ENCODE assay signal across 4 fruit fly cellular contexts in genomic region chr3R:25996197-25997005, dm6.
A peak's percentile ranks its signal among the peaks of the same experiment; 100 is the strongest.
TF ChIP-seq lines count a peak whose summit lies in the region.

Gene CG43116 (minus strand): TSS chr3R:25996996.

- peak; percentile 36 for TF ChIP-seq CTCF in whole organism, embryonic (GFP tag; optimal IDR thresholded peaks at IDR 0.05; lab: Kevin White, UChicago)

TF ChIP-seq in whole organism, embryonic, 481 proteins besides CTCF, POLR2A, EP300 and RAD21 (continues in another document):
- TF ChIP-seq tin (GFP tag; optimal IDR thresholded peaks at IDR 0.05; lab: Kevin White, UChicago): peak; percentile 92
- TF ChIP-seq CG43689 (GFP tag; IDR thresholded peaks at IDR 0.05; lab: Robert Waterston, UW): peak; percentile 37; the same call in 1 of the 2 replicates
- peak; percentile 94 for TF ChIP-seq Chrac-16 (GFP tag; optimal IDR thresholded peaks at IDR 0.05; lab: Kevin White, UChicago)
- peak; percentile 91 for TF ChIP-seq Hr3 (GFP tag; optimal IDR thresholded peaks at IDR 0.05; lab: Kevin White, UChicago)
- TF ChIP-seq CG6689 (GFP tag; IDR thresholded peaks at IDR 0.05; lab: Robert Waterston, UW): peak; percentile 93
- TF ChIP-seq amos (GFP tag; IDR thresholded peaks at IDR 0.05; lab: Robert Waterston, UW; ENCODE audit: partially characterized antibody): no peak
- peak; percentile 60 for TF ChIP-seq CG2116 (GFP tag; optimal IDR thresholded peaks at IDR 0.05; lab: Kevin White, UChicago)
- TF ChIP-seq CG6654 (GFP tag; optimal IDR thresholded peaks at IDR 0.05; lab: Kevin White, UChicago): peak; percentile 66
- peak; percentile 73 for TF ChIP-seq Atf3 (GFP tag; optimal IDR thresholded peaks at IDR 0.05; lab: Kevin White, UChicago)
- TF ChIP-seq org-1 (GFP tag; optimal IDR thresholded peaks at IDR 0.05; lab: Kevin White, UChicago): peak; percentile 56
- peak; percentile 55; the same call in 1 of the 2 replicates for TF ChIP-seq sob (GFP tag; IDR thresholded peaks at IDR 0.05; lab: Robert Waterston, UW)
- peak; percentile 76 for TF ChIP-seq CG6813 (GFP tag; optimal IDR thresholded peaks at IDR 0.05; lab: Kevin White, UChicago)
- peak; percentile 63; the same call in 1 of the 2 replicates for TF ChIP-seq klu (GFP tag; IDR thresholded peaks at IDR 0.05; lab: Robert Waterston, UW)
- TF ChIP-seq otp (GFP tag; IDR thresholded peaks at IDR 0.05; lab: Robert Waterston, UW): peak; percentile 83
- peak; percentile 86 for TF ChIP-seq twi (tag; optimal IDR thresholded peaks at IDR 0.05; lab: Kevin White, UChicago)
- peak; percentile 47; the same call in 1 of the 2 replicates for TF ChIP-seq CG3847 (GFP tag; IDR thresholded peaks at IDR 0.05; lab: Robert Waterston, UW)
- peak; percentile 94 for TF ChIP-seq CG8388 (GFP tag; optimal IDR thresholded peaks at IDR 0.05; lab: Kevin White, UChicago)
- TF ChIP-seq MESR4 (GFP tag; optimal IDR thresholded peaks at IDR 0.05; lab: Kevin White, UChicago): peak; percentile 27
- TF ChIP-seq CG18476 (GFP tag; optimal IDR thresholded peaks at IDR 0.05; lab: Kevin White, UChicago): peak; percentile 76
- TF ChIP-seq sd (tag; optimal IDR thresholded peaks at IDR 0.05; lab: Kevin White, UChicago): no peak
- TF ChIP-seq CG8089 (GFP tag; optimal IDR thresholded peaks at IDR 0.05; lab: Kevin White, UChicago): peak; percentile 77

TF ChIP-seq in whole organism, prepupa, 60 proteins besides CTCF, POLR2A, EP300 and RAD21 (continues in another document):
- TF ChIP-seq CG4318 (GFP tag; optimal IDR thresholded peaks at IDR 0.05; lab: Kevin White, UChicago): peak; percentile 78
- peak; percentile 97 for TF ChIP-seq svp (GFP tag; lab: Kevin White, UChicago)
- TF ChIP-seq lz (GFP tag; optimal IDR thresholded peaks at IDR 0.05; lab: Kevin White, UChicago): peak; percentile 94
- TF ChIP-seq CG6808 (GFP tag; optimal IDR thresholded peaks at IDR 0.05; lab: Kevin White, UChicago): peak; percentile 95
- peak; percentile 90 for TF ChIP-seq CG31627 (GFP tag; optimal IDR thresholded peaks at IDR 0.05; lab: Kevin White, UChicago)
- TF ChIP-seq CG32006 (GFP tag; optimal IDR thresholded peaks at IDR 0.05; lab: Kevin White, UChicago): no peak
- TF ChIP-seq pdm3 (GFP tag; optimal IDR thresholded peaks at IDR 0.05; lab: Kevin White, UChicago): peak; percentile 93
- peak; percentile 86 for TF ChIP-seq CG7368 (GFP tag; optimal IDR thresholded peaks at IDR 0.05; lab: Kevin White, UChicago)
- TF ChIP-seq cyc (GFP tag; optimal IDR thresholded peaks at IDR 0.05; lab: Kevin White, UChicago): peak; percentile 92
- peak; percentile 66 for TF ChIP-seq CG11294 (GFP tag; IDR thresholded peaks at IDR 0.05; lab: Robert Waterston, UW)
- no peak for TF ChIP-seq fkh (GFP tag; optimal IDR thresholded peaks at IDR 0.05; lab: Kevin White, UChicago)
- peak; percentile 80 for TF ChIP-seq Lpt (GFP tag; optimal IDR thresholded peaks at IDR 0.05; lab: Kevin White, UChicago)
- TF ChIP-seq Ets96B (tag; optimal IDR thresholded peaks at IDR 0.05; lab: Kevin White, UChicago): peak; percentile 97
- no peak; the same call in 2 of the 3 replicates for TF ChIP-seq eg (GFP tag; IDR thresholded peaks at IDR 0.05; lab: Robert Waterston, UW)
- peak; percentile 90 for TF ChIP-seq CG8119 (GFP tag; IDR thresholded peaks at IDR 0.05; lab: Robert Waterston, UW)
- peak; percentile 94 for TF ChIP-seq spab (GFP tag; optimal IDR thresholded peaks at IDR 0.05; lab: Kevin White, UChicago)
- peak; percentile 96 for TF ChIP-seq CG10669 (GFP tag; optimal IDR thresholded peaks at IDR 0.05; lab: Kevin White, UChicago)
- peak; percentile 90 for TF ChIP-seq net (GFP tag; optimal IDR thresholded peaks at IDR 0.05; lab: Kevin White, UChicago)
- TF ChIP-seq CG15336 (GFP tag; IDR thresholded peaks at IDR 0.05; lab: Robert Waterston, UW): peak; percentile 85
- peak; percentile 84 for TF ChIP-seq Eip93F (GFP tag; optimal IDR thresholded peaks at IDR 0.05; lab: Kevin White, UChicago)
- TF ChIP-seq ss (GFP tag; optimal IDR thresholded peaks at IDR 0.05; lab: Kevin White, UChicago): peak; percentile 96
- peak; percentile 97 for TF ChIP-seq Eip75B (GFP tag; optimal IDR thresholded peaks at IDR 0.05; lab: Kevin White, UChicago)
- TF ChIP-seq acj6 (GFP tag; optimal IDR thresholded peaks at IDR 0.05; lab: Kevin White, UChicago): peak; percentile 95
- peak; percentile 96 for TF ChIP-seq CG3919 (GFP tag; optimal IDR thresholded peaks at IDR 0.05; lab: Kevin White, UChicago)

TF ChIP-seq in whole organism, pupa, 21 proteins besides CTCF, POLR2A, EP300 and RAD21:
- TF ChIP-seq D1 (tag; optimal IDR thresholded peaks at IDR 0.05; lab: Kevin White, UChicago): peak; percentile 82
- peak; percentile 84 for TF ChIP-seq gl (tag; optimal IDR thresholded peaks at IDR 0.05; lab: Kevin White, UChicago)
- TF ChIP-seq CG14655 (GFP tag; optimal IDR thresholded peaks at IDR 0.05; lab: Kevin White, UChicago): no peak
- 0 out of 2 replicates have a peak, but pooled peaks have one; percentile 12 for TF ChIP-seq CG10348 (GFP tag; IDR thresholded peaks at IDR 0.05; lab: Robert Waterston, UW)
- peak; percentile 83 for TF ChIP-seq fd96Ca (GFP tag; IDR thresholded peaks at IDR 0.05; lab: Robert Waterston, UW)
- no peak for TF ChIP-seq CG8301 (tag; optimal IDR thresholded peaks at IDR 0.05; lab: Kevin White, UChicago)
- TF ChIP-seq CG8159 (tag; optimal IDR thresholded peaks at IDR 0.05; lab: Kevin White, UChicago): peak; percentile 98
- TF ChIP-seq Snoo (tag; optimal IDR thresholded peaks at IDR 0.05; lab: Kevin White, UChicago): peak; percentile 93
- peak; percentile 96 for TF ChIP-seq CG15710 (tag; optimal IDR thresholded peaks at IDR 0.05; lab: Kevin White, UChicago)
- TF ChIP-seq CG34367 (tag; optimal IDR thresholded peaks at IDR 0.05; lab: Kevin White, UChicago): peak; percentile 96
- TF ChIP-seq CG13204 (GFP tag; optimal IDR thresholded peaks at IDR 0.05; lab: Kevin White, UChicago): peak; percentile 91
- peak; percentile 73; the same call in 1 of the 2 replicates for TF ChIP-seq Ets98B (GFP tag; IDR thresholded peaks at IDR 0.05; lab: Robert Waterston, UW)
- TF ChIP-seq EcR (GFP tag; optimal IDR thresholded peaks at IDR 0.05; lab: Kevin White, UChicago): peak; percentile 76
- peak; percentile 94 for TF ChIP-seq Pif1B (GFP tag; optimal IDR thresholded peaks at IDR 0.05; lab: Kevin White, UChicago)
- TF ChIP-seq rn (GFP tag; IDR thresholded peaks at IDR 0.05; lab: Robert Waterston, UW): peak; percentile 81
- peak; percentile 69; the same call in 1 of the 2 replicates for TF ChIP-seq CG32121 (GFP tag; IDR thresholded peaks at IDR 0.05; lab: Robert Waterston, UW)
- peak; percentile 97 for TF ChIP-seq CG9948 (tag; optimal IDR thresholded peaks at IDR 0.05; lab: Kevin White, UChicago)
- TF ChIP-seq CG4496 (GFP tag; IDR thresholded peaks at IDR 0.05; lab: Robert Waterston, UW): peak; percentile 55; the same call in 1 of the 3 replicates
- TF ChIP-seq Pif1A (GFP tag; optimal IDR thresholded peaks at IDR 0.05; lab: Kevin White, UChicago): peak; percentile 93
- peak; percentile 75 for TF ChIP-seq CG12605 (GFP tag; IDR thresholded peaks at IDR 0.05; lab: Robert Waterston, UW)
- peak; percentile 97 for TF ChIP-seq CG17806 (tag; optimal IDR thresholded peaks at IDR 0.05; lab: Kevin White, UChicago)

TF ChIP-seq in whole organism, wandering third instar larva, 38 proteins besides CTCF, POLR2A, EP300 and RAD21 (continues in another document):
- peak; percentile 77 for TF ChIP-seq Jra (GFP tag; optimal IDR thresholded peaks at IDR 0.05; lab: Kevin White, UChicago)
- TF ChIP-seq Rel (GFP tag; optimal IDR thresholded peaks at IDR 0.05; lab: Kevin White, UChicago): peak; percentile 92
- peak; percentile 58 for TF ChIP-seq Rel (tag; optimal IDR thresholded peaks at IDR 0.05; lab: Kevin White, UChicago)
- TF ChIP-seq foxo (GFP tag; optimal IDR thresholded peaks at IDR 0.05; lab: Kevin White, UChicago): peak; percentile 3 to 94
- no peak for TF ChIP-seq N (GFP tag; optimal IDR thresholded peaks at IDR 0.05; lab: Kevin White, UChicago)
- peak; percentile 93 for TF ChIP-seq fru (GFP tag; optimal IDR thresholded peaks at IDR 0.05; lab: Kevin White, UChicago)
- TF ChIP-seq rgr (GFP tag; optimal IDR thresholded peaks at IDR 0.05; lab: Kevin White, UChicago): peak; percentile 93
- peak; percentile 78 for TF ChIP-seq brk (GFP tag; optimal IDR thresholded peaks at IDR 0.05; lab: Kevin White, UChicago)
- TF ChIP-seq usp (GFP tag; optimal IDR thresholded peaks at IDR 0.05; lab: Kevin White, UChicago): no peak
- peak; percentile 80 for TF ChIP-seq woc (GFP tag; optimal IDR thresholded peaks at IDR 0.05; lab: Kevin White, UChicago)
- TF ChIP-seq ey (GFP tag; optimal IDR thresholded peaks at IDR 0.05; lab: Kevin White, UChicago): peak; percentile 90
- TF ChIP-seq h (GFP tag; optimal IDR thresholded peaks at IDR 0.05; lab: Kevin White, UChicago): peak; percentile 94
- no peak for TF ChIP-seq jim (GFP tag; optimal IDR thresholded peaks at IDR 0.05; lab: Kevin White, UChicago)
- TF ChIP-seq Dfd (GFP tag; optimal IDR thresholded peaks at IDR 0.05; lab: Kevin White, UChicago): peak; percentile 42
- no peak for TF ChIP-seq Vsx2 (GFP tag; optimal IDR thresholded peaks at IDR 0.05; lab: Kevin White, UChicago; ENCODE audit: partially characterized antibody)
- TF ChIP-seq Mio (GFP tag; optimal IDR thresholded peaks at IDR 0.05; lab: Kevin White, UChicago): no peak
- TF ChIP-seq psq (GFP tag; optimal IDR thresholded peaks at IDR 0.05; lab: Kevin White, UChicago): peak; percentile 71
- peak; percentile 68 for TF ChIP-seq sv (GFP tag; optimal IDR thresholded peaks at IDR 0.05; lab: Kevin White, UChicago)
- TF ChIP-seq CrebA (GFP tag; optimal IDR thresholded peaks at IDR 0.05; lab: Kevin White, UChicago; ENCODE audit: borderline replicate concordance): no peak
- no peak for TF ChIP-seq Hr83 (GFP tag; optimal IDR thresholded peaks at IDR 0.05; lab: Kevin White, UChicago; ENCODE audit: poor library complexity, severe bottlenecking)
- peak; percentile 88 for TF ChIP-seq br (GFP tag; optimal IDR thresholded peaks at IDR 0.05; lab: Kevin White, UChicago)
- TF ChIP-seq Hr78 (GFP tag; optimal IDR thresholded peaks at IDR 0.05; lab: Kevin White, UChicago): no peak
- no peak for TF ChIP-seq GATAd (GFP tag; optimal IDR thresholded peaks at IDR 0.05; lab: Kevin White, UChicago)
- peak; percentile 93 for TF ChIP-seq HLH106 (tag; optimal IDR thresholded peaks at IDR 0.05; lab: Kevin White, UChicago)
- no peak for TF ChIP-seq lola (GFP tag; optimal IDR thresholded peaks at IDR 0.05; lab: Kevin White, UChicago)
- no peak for TF ChIP-seq tai (GFP tag; optimal IDR thresholded peaks at IDR 0.05; lab: Kevin White, UChicago)
- peak; percentile 88 for TF ChIP-seq CG9705 (GFP tag; optimal IDR thresholded peaks at IDR 0.05; lab: Kevin White, UChicago)
- TF ChIP-seq dl (GFP tag; optimal IDR thresholded peaks at IDR 0.05; lab: Kevin White, UChicago; ENCODE audit: insufficient read depth in 1 of 2, partially characterized antibody in 2 of 2): peak in 1 of 2 experiments; percentile 66
- peak; percentile 85 for TF ChIP-seq Hnf4 (GFP tag; optimal IDR thresholded peaks at IDR 0.05; lab: Kevin White, UChicago)
- peak; percentile 83 for TF ChIP-seq sage (GFP tag; optimal IDR thresholded peaks at IDR 0.05; lab: Kevin White, UChicago)
- no peak for TF ChIP-seq pan (optimal IDR thresholded peaks at IDR 0.05; lab: Kevin White, UChicago)

Comparison
In these comparisons a context has a peak if more than half of its experiments do, and no peak if none do; other contexts are left out.
1. Of the 7 proteins assayed by ChIP-seq in both whole organism, embryonic and whole organism, prepupa: peak only in whole organism, embryonic: none; only in whole organism, prepupa: CG6854, Hr39 and Lpt; in both: Blimp-1, Gug and Sox102F; in neither: 1.